Worm (Caenorhabditis elegans): ENCODE measurements around the gene tex-2.

- TF ChIP-seq ctbp-1 (GFP tag; IDR thresholded peaks at IDR 0.05), result no peak
- TF ChIP-seq ama-1 (optimal IDR thresholded peaks at IDR 0.05), result no peak
- TF ChIP-seq rbr-2 (tag; optimal IDR thresholded peaks at IDR 0.05), result no peak
- TF ChIP-seq jun-1 (tag; optimal IDR thresholded peaks at IDR 0.05), result no peak
- TF ChIP-seq ztf-11 (tag; optimal IDR thresholded peaks at IDR 0.05), result no peak
- TF ChIP-seq egl-27 (tag; optimal IDR thresholded peaks at IDR 0.05), result no peak
- no peak for TF ChIP-seq ZK546.5 (tag; optimal IDR thresholded peaks at IDR 0.05)
- TF ChIP-seq nhr-77 (tag; optimal IDR thresholded peaks at IDR 0.05), result no peak
- no peak for TF ChIP-seq daf-16 (GFP tag; optimal IDR thresholded peaks at IDR 0.05)
- TF ChIP-seq daf-16 (tag; optimal IDR thresholded peaks at IDR 0.05), result peak; percentile 64
- no peak for TF ChIP-seq R02D3.7 (tag; optimal IDR thresholded peaks at IDR 0.05)
- TF ChIP-seq aha-1 (tag), result no peak
- no peak for TF ChIP-seq aly-2 (tag; optimal IDR thresholded peaks at IDR 0.05)
Measured at ce11 chrII:5873564-5874070, at the start of gene tex-2.

All from whole organism, L4 larva.